Worm (Caenorhabditis elegans) whole organism, young adult: ENCODE data around the gene fbxa-141.
A peak's percentile ranks its signal among the peaks of the same experiment; 100 is the strongest.

Source experiments
- B0035.1 ChIP-seq: sonication (generic microtip); optimal IDR thresholded peaks from 2 replicates; lab custom pipeline; 2016; ENCODE audit warnings: missing genetic modification characterization, mild to moderate bottlenecking, missing compliant biosample characterization, missing genotype, missing genetic modification reagents
- B0261.1 ChIP-seq: sonication (generic microtip); optimal IDR thresholded peaks from 2 replicates; lab custom pipeline; 2016; ENCODE audit warnings: mild to moderate bottlenecking, missing genetic modification characterization, moderate library complexity, missing compliant biosample characterization
- F10E7.11 ChIP-seq: sonication (generic microtip); optimal IDR thresholded peaks from 2 replicates; lab custom pipeline; 2017; ENCODE audit warnings: mild to moderate bottlenecking, missing genetic modification characterization, moderate library complexity, missing compliant biosample characterization
- F23B12.7 ChIP-seq: sonication (generic microtip); optimal IDR thresholded peaks from 2 replicates; lab custom pipeline; 2017; ENCODE audit warnings: missing genetic modification characterization, mild to moderate bottlenecking, missing compliant biosample characterization, antibody characterized with exemption, moderate library complexity; ENCODE audit not compliant: insufficient read depth
- F55B11.4 ChIP-seq: sonication (generic microtip); optimal IDR thresholded peaks from 2 replicates; lab custom pipeline; 2016; ENCODE audit warnings: missing compliant biosample characterization, missing genetic modification characterization, borderline replicate concordance; ENCODE audit not compliant: insufficient read depth
- K11D2.4 ChIP-seq: fragments of 200-800 bp; sonication (Bioruptor generic); IDR thresholded peaks from 2 replicates; pipeline ENCODE4 v1.3.6; 2022; ENCODE audit warnings: missing genetic modification reagents, missing genetic modification characterization, missing compliant biosample characterization
- T26A5.8 ChIP-seq: sonication (generic microtip); optimal IDR thresholded peaks from 2 replicates; lab custom pipeline; 2016; ENCODE audit warnings: missing genetic modification characterization, missing compliant biosample characterization
- Y53G8AR.9 ChIP-seq: fragments of 200-800 bp; sonication (Bioruptor generic); conservative IDR thresholded peaks from 2 replicates; pipeline ENCODE4 v1.3.6; 2022; ENCODE audit warnings: missing genetic modification reagents, missing genetic modification characterization, missing compliant biosample characterization
- Y79H2A.3 ChIP-seq: fragments of 200-800 bp; sonication (Bioruptor generic); conservative IDR thresholded peaks from 2 replicates; pipeline ENCODE4 v1.3.6; 2022; ENCODE audit warnings: missing genetic modification reagents, missing genetic modification characterization, missing compliant biosample characterization
- ZK185.1 ChIP-seq: sonication (generic microtip); optimal IDR thresholded peaks from 2 replicates; lab custom pipeline; 2016; ENCODE audit warnings: mild to moderate bottlenecking, missing genetic modification characterization, missing compliant biosample characterization; ENCODE audit not compliant: poor library complexity, severe bottlenecking
- akir-1 ChIP-seq: fragments of 200-800 bp; sonication (Bioruptor generic); optimal IDR thresholded peaks from 2 replicates; lab custom pipeline; 2018; ENCODE audit warnings: mild to moderate bottlenecking, missing genetic modification characterization, moderate library complexity, missing compliant biosample characterization
- ama-1 ChIP-seq, 3 experiments: fragments of 150-350 bp in 1 of 3; sonication (generic microtip) in 2 of 3; optimal IDR thresholded peaks; 2 replicates each; lab custom pipeline; 2014 to 2018; ENCODE audit warnings: missing biosample characterization in 2 of 3, missing genetic modification characterization in 2 of 3, missing genetic modification reagents in 2 of 3
- aptf-2 ChIP-seq: fragments of 200-800 bp; sonication (Bioruptor generic); conservative IDR thresholded peaks from 2 replicates; pipeline ENCODE4 v1.3.6; 2022; ENCODE audit warnings: missing genetic modification reagents, missing genetic modification characterization, missing compliant biosample characterization
- aptf-3 ChIP-seq: fragments of 200-800 bp; sonication (Bioruptor generic); IDR thresholded peaks from 2 replicates; pipeline ENCODE4 v1.3.6; 2022; ENCODE audit warnings: missing genetic modification characterization, missing compliant biosample characterization
- atf-7 ChIP-seq: sonication (generic microtip); optimal IDR thresholded peaks from 2 replicates; lab custom pipeline; 2017; ENCODE audit warnings: mild to moderate bottlenecking, missing genetic modification characterization, missing compliant biosample characterization
- attf-5 ChIP-seq: fragments of 200-800 bp; sonication (Bioruptor generic); optimal IDR thresholded peaks from 2 replicates; lab custom pipeline; 2018; ENCODE audit warnings: mild to moderate bottlenecking, missing genetic modification characterization, missing compliant biosample characterization
- cebp-2 ChIP-seq: fragments of 200-800 bp; sonication (Bioruptor generic); IDR thresholded peaks from 2 replicates; pipeline ENCODE4 v1.3.6; 2022; ENCODE audit warnings: missing genetic modification characterization, missing compliant biosample characterization
- ceh-27 ChIP-seq: fragments of 200-800 bp; sonication (Bioruptor generic); optimal IDR thresholded peaks from 2 replicates; lab custom pipeline; 2018; ENCODE audit warnings: mild to moderate bottlenecking, missing genetic modification characterization, moderate library complexity, missing compliant biosample characterization
- chd-7 ChIP-seq: sonication (generic microtip); optimal IDR thresholded peaks from 2 replicates; lab custom pipeline; 2016; ENCODE audit warnings: mild to moderate bottlenecking, missing genetic modification characterization, moderate library complexity, missing compliant biosample characterization
- dpl-1 ChIP-seq: fragments of 150-350 bp; optimal IDR thresholded peaks from 2 replicates; lab custom pipeline; 2014; ENCODE audit warnings: missing biosample characterization, missing genetic modification reagents, missing genetic modification characterization
- ekl-4 ChIP-seq: fragments of 200-800 bp; sonication (Bioruptor generic); IDR thresholded peaks from 2 replicates; pipeline ENCODE4 v1.3.6; 2022; ENCODE audit warnings: missing genetic modification reagents, missing genetic modification characterization, missing compliant biosample characterization
- hmg-20 ChIP-seq: fragments of 200-800 bp; sonication (Bioruptor generic); IDR thresholded peaks from 2 replicates; pipeline ENCODE4 v1.3.6; 2022; ENCODE audit warnings: missing genetic modification reagents, missing genetic modification characterization, missing compliant biosample characterization
- hrde-1 ChIP-seq: sonication (generic microtip); optimal IDR thresholded peaks from 2 replicates; lab custom pipeline; 2016; ENCODE audit warnings: missing genetic modification characterization, mild to moderate bottlenecking, missing compliant biosample characterization, moderate library complexity, missing genotype, missing genetic modification reagents, borderline replicate concordance
- lag-1 ChIP-seq: fragments of 200-800 bp; sonication (Bioruptor generic); IDR thresholded peaks from 2 replicates; pipeline ENCODE4 v1.3.6; 2022; ENCODE audit warnings: missing genetic modification reagents, missing genetic modification characterization, missing compliant biosample characterization
- let-526 ChIP-seq: fragments of 200-800 bp; sonication (Bioruptor generic); IDR thresholded peaks from 2 replicates; pipeline ENCODE4 v1.3.6; 2022; ENCODE audit warnings: missing genetic modification reagents, missing genetic modification characterization, missing compliant biosample characterization
- lin-26 ChIP-seq: fragments of 200-800 bp; sonication (Bioruptor generic); IDR thresholded peaks from 2 replicates; pipeline ENCODE4 v1.3.6; 2022; ENCODE audit warnings: missing genetic modification reagents, missing genetic modification characterization, missing compliant biosample characterization
- lin-35 ChIP-seq, 3 experiments: fragments of 150-350 bp in 2 of 3; sonication (generic microtip) in 1 of 3; optimal IDR thresholded peaks; 2 replicates each; lab custom pipeline; 2014 to 2018; ENCODE audit warnings: missing biosample characterization in 3 of 3, missing genetic modification characterization in 3 of 3, missing genetic modification reagents in 3 of 3
- lir-1 ChIP-seq: fragments of 200-800 bp; sonication (Bioruptor generic); conservative IDR thresholded peaks from 2 replicates; pipeline ENCODE4 v1.3.6; 2022; ENCODE audit warnings: missing genetic modification reagents, missing genetic modification characterization, missing compliant biosample characterization
- nfyb-1 ChIP-seq: fragments of 200-800 bp; sonication (Bioruptor generic); IDR thresholded peaks from 2 replicates; pipeline ENCODE4 v1.3.6; 2022; ENCODE audit warnings: missing genetic modification reagents, missing genetic modification characterization, missing compliant biosample characterization
- nhr-80 ChIP-seq: sonication (generic microtip); optimal IDR thresholded peaks from 2 replicates; lab custom pipeline; 2016; ENCODE audit warnings: missing genetic modification characterization, missing compliant biosample characterization
- sdz-38 ChIP-seq: sonication (generic microtip); optimal IDR thresholded peaks from 2 replicates; lab custom pipeline; 2016; ENCODE audit warnings: missing genotype, missing genetic modification characterization, missing compliant biosample characterization
- snpc-1.3 ChIP-seq: sonication (generic microtip); optimal IDR thresholded peaks from 2 replicates; lab custom pipeline; 2017; ENCODE audit warnings: missing genetic modification characterization, mild to moderate bottlenecking, missing compliant biosample characterization, antibody characterized with exemption, moderate library complexity, missing genotype, missing genetic modification reagents; ENCODE audit not compliant: insufficient read depth
- snpc-3.4 ChIP-seq: sonication (generic microtip); optimal IDR thresholded peaks from 2 replicates; lab custom pipeline; 2017; ENCODE audit warnings: missing genetic modification characterization, mild to moderate bottlenecking, missing compliant biosample characterization, antibody characterized with exemption, moderate library complexity, missing genotype, missing genetic modification reagents
- sptf-2 ChIP-seq: fragments of 200-800 bp; sonication (Bioruptor generic); optimal IDR thresholded peaks from 2 replicates; lab custom pipeline; 2018; ENCODE audit warnings: mild to moderate bottlenecking, missing genetic modification characterization, missing compliant biosample characterization
- unc-130 ChIP-seq: sonication (generic microtip); optimal IDR thresholded peaks from 2 replicates; lab custom pipeline; 2016; ENCODE audit warnings: missing genetic modification reagents, missing genetic modification characterization, missing compliant biosample characterization
- zfh-2 ChIP-seq: fragments of 200-800 bp; sonication (Bioruptor generic); conservative IDR thresholded peaks from 2 replicates; pipeline ENCODE4 v1.3.6; 2022; ENCODE audit warnings: missing genetic modification reagents, missing genetic modification characterization, missing compliant biosample characterization
- ztf-18 ChIP-seq: sonication (generic microtip); optimal IDR thresholded peaks from 2 replicates; lab custom pipeline; 2016; ENCODE audit warnings: missing genotype, mild to moderate bottlenecking, missing genetic modification characterization, missing compliant biosample characterization
- ztf-6 ChIP-seq: fragments of 200-800 bp; sonication (Bioruptor generic); IDR thresholded peaks from 2 replicates; pipeline ENCODE4 v1.3.6; 2022; ENCODE audit warnings: missing genetic modification reagents, missing genetic modification characterization, missing compliant biosample characterization

The fbxa-141 gene

DNA sequence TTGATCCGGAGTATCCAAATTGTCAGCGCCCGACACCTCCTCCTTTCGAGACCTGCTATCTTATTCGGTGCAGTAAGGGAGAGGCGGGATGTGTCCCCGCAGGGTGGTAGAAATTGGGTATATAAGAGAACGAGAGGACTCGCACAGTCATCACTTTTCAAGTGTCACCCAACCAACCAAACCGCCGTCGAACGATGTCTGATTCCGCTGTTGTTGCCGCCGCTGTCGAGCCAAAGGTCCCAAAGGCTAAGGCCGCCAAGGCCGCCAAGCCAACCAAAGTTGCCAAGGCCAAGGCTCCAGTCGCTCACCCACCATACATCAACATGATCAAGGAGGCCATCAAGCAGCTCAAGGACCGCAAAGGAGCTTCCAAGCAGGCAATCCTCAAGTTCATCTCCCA is 22.8 kb downstream of the fbxa-141 start, which contains the start of gene his-24 (continued):
- TF ChIP-seq Y79H2A.3 (GFP tag; lab: Robert Waterston, UW) (no peak), K11D2.4 (GFP tag; lab: Robert Waterston, UW) (peak; percentile 62), F23B12.7 (peak; percentile 36), F10E7.11 (tag; lab: Kevin White, UChicago) (no peak), unc-130 (no peak), sptf-2 (GFP tag; lab: Kevin White, UChicago) (no peak), nfyb-1 (GFP tag; lab: Robert Waterston, UW) (peak; percentile 55; the same call in 1 of the 2 replicates), Y53G8AR.9 (GFP tag; lab: Robert Waterston, UW) (no peak), B0261.1 (tag; lab: Kevin White, UChicago) (no peak), lag-1 (GFP tag; lab: Robert Waterston, UW) (no peak), chd-7 (tag; lab: Kevin White, UChicago) (peak; percentile 16), ztf-6 (GFP tag; lab: Robert Waterston, UW) (0 out of 2 replicates have a peak, but pooled peaks have one; percentile 43), nhr-80 (tag; lab: Kevin White, UChicago) (peak; percentile 37), akir-1 (GFP tag; lab: Kevin White, UChicago) (no peak), dpl-1 (GFP tag; lab: Kevin White, UChicago) (no peak), snpc-3.4 (tag; lab: Kevin White, UChicago) (no peak), lin-26 (GFP tag; lab: Robert Waterston, UW) (0 out of 2 replicates have a peak, but pooled peaks have one; percentile 8), let-526 (GFP tag; lab: Robert Waterston, UW) (0 out of 2 replicates have a peak, but pooled peaks have one; percentile 11), aptf-3 (GFP tag; lab: Robert Waterston, UW) (no peak), aptf-2 (no peak), ama-1 (optimal IDR thresholded peaks at IDR 0.05; lab: Kevin White, UChicago) (peak; percentile 24), ama-1 (GFP tag; optimal IDR thresholded peaks at IDR 0.05; lab: Kevin White, UChicago) (no peak), snpc-1.3 (tag; lab: Kevin White, UChicago) (no peak), lin-35 (GFP tag; optimal IDR thresholded peaks at IDR 0.05; lab: Kevin White, UChicago) (no peak), zfh-2 (GFP tag; lab: Robert Waterston, UW) (no peak; the same call in 1 of the 2 replicates), ekl-4 (GFP tag; lab: Robert Waterston, UW) (no peak; the same call in 1 of the 2 replicates), hmg-20 (GFP tag; lab: Robert Waterston, UW) (no peak), F55B11.4 (tag; lab: Kevin White, UChicago) (no peak), ZK185.1 (tag; lab: Kevin White, UChicago) (no peak), T26A5.8 (tag; lab: Kevin White, UChicago) (no peak), hrde-1 (no peak), ceh-27 (peak; percentile 77), lir-1 (no peak), cebp-2 (GFP tag; lab: Robert Waterston, UW) (no peak), atf-7 (tag; lab: Kevin White, UChicago) (peak; percentile 13), B0035.1 (tag; lab: Kevin White, UChicago) (no peak), attf-5 (GFP tag; lab: Kevin White, UChicago) (no peak), sdz-38 (tag; lab: Kevin White, UChicago) (no peak), ztf-18 (peak; percentile 17)
